Worm (Caenorhabditis elegans): ENCODE results near the gene fbxa-35.

DNA sequence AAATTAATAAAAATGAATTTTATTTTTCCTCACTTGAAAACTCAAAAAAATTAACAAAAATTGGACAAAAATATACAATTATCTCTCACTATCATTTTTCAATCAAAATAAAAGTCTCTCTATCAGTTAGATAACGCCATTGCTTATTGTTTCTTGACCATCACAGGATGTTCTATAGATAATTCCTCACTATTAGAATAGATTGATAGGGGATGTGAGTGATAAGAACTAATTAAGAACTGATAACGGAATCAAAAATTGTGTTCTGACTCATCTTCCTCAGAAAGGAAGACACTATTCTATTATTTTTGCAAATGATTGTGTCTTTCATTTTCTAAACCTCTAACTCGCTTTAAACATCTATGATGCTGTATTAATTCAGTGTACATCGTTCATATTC is 6.3 kb upstream of the fbxa-35 start:
- no peak for TF ChIP-seq rnt-1 (tag; optimal IDR thresholded peaks at IDR 0.05)
- TF ChIP-seq hlh-30 (tag; optimal IDR thresholded peaks at IDR 0.05; ENCODE audit: insufficient read depth) = no peak
- no peak for TF ChIP-seq ref-2 (tag; optimal IDR thresholded peaks at IDR 0.05)
- no peak for TF ChIP-seq dve-1 (tag; optimal IDR thresholded peaks at IDR 0.05)
- no peak for TF ChIP-seq nhr-11 (tag; optimal IDR thresholded peaks at IDR 0.05)
- no peak for TF ChIP-seq unc-86 (tag; optimal IDR thresholded peaks at IDR 0.05)
- no peak for TF ChIP-seq odd-2 (tag; optimal IDR thresholded peaks at IDR 0.05)
- no peak for TF ChIP-seq madf-2 (tag; optimal IDR thresholded peaks at IDR 0.05)
- no peak for TF ChIP-seq ama-1 (optimal IDR thresholded peaks at IDR 0.05)
- no peak for TF ChIP-seq pha-4 (tag; optimal IDR thresholded peaks at IDR 0.05)
- TF ChIP-seq tbx-2 (tag; optimal IDR thresholded peaks at IDR 0.05) = no peak
- TF ChIP-seq ceh-14 (tag; optimal IDR thresholded peaks at IDR 0.05) = no peak
- TF ChIP-seq hlh-8 (tag; optimal IDR thresholded peaks at IDR 0.05) = no peak
- TF ChIP-seq mec-3 (tag; optimal IDR thresholded peaks at IDR 0.05; ENCODE audit: borderline replicate concordance) = no peak

Measured in whole organism, late embryonic.